Worm (Caenorhabditis elegans) whole organism, L3 larva: ENCODE results near the gene F36G3.1.

Experiments
- aly-2 ChIP-seq: fragments of 150-350 bp; optimal IDR thresholded peaks from 2 replicates; lab custom pipeline; 2014; ENCODE audit warnings: missing biosample characterization, missing genetic modification characterization
- ceh-28 ChIP-seq: fragments of 150-350 bp; optimal IDR thresholded peaks from 2 replicates; lab custom pipeline; 2014; ENCODE audit warnings: missing biosample characterization, missing genetic modification reagents, missing genetic modification characterization
- egl-27 ChIP-seq: sonication (generic microtip); optimal IDR thresholded peaks from 4 replicates; lab custom pipeline; 2017; ENCODE audit warnings: missing biosample characterization, missing genetic modification reagents, missing genetic modification characterization
- nhr-11 ChIP-seq: fragments of 150-350 bp; optimal IDR thresholded peaks from 2 replicates; lab custom pipeline; 2014; ENCODE audit warnings: missing biosample characterization, missing genetic modification characterization
- nhr-76 ChIP-seq: fragments of 150-350 bp; sonication (generic microtip); optimal IDR thresholded peaks from 5 replicates; lab custom pipeline; 2014; ENCODE audit warnings: missing biosample characterization, missing genetic modification characterization
- pha-4 ChIP-seq: fragments of 150-350 bp; optimal IDR thresholded peaks from 2 replicates; lab custom pipeline; 2014; ENCODE audit warnings: missing biosample characterization, missing genetic modification reagents, missing genetic modification characterization
- unc-39 ChIP-seq: sonication (generic microtip); optimal IDR thresholded peaks from 4 replicates; lab custom pipeline; 2017; ENCODE audit warnings: missing biosample characterization, missing genetic modification characterization
- zag-1 ChIP-seq: fragments of 150-350 bp; optimal IDR thresholded peaks from 2 replicates; lab custom pipeline; 2014; ENCODE audit warnings: missing biosample characterization, missing genetic modification characterization

- TF ChIP-seq aly-2 (tag; lab: Kevin White, UChicago) (no peak), egl-27 (tag; lab: Kevin White, UChicago) (no peak), pha-4 (no peak), zag-1 (tag; lab: Kevin White, UChicago) (no peak), ceh-28 (tag; lab: Kevin White, UChicago) (no peak), nhr-76 (no peak), nhr-11 (tag; lab: Kevin White, UChicago) (no peak), unc-39 (tag; lab: Kevin White, UChicago) (no peak)
These were observed 15.7 kb upstream of the F36G3.1 start for ce11 chrX:9804735-9805134.
